Fruit fly (Drosophila melanogaster): Measurements from ENCODE around the gene CG14564.
A peak's percentile ranks its signal among the peaks of the same experiment; 100 is the strongest.

The CG14564 gene

DNA sequence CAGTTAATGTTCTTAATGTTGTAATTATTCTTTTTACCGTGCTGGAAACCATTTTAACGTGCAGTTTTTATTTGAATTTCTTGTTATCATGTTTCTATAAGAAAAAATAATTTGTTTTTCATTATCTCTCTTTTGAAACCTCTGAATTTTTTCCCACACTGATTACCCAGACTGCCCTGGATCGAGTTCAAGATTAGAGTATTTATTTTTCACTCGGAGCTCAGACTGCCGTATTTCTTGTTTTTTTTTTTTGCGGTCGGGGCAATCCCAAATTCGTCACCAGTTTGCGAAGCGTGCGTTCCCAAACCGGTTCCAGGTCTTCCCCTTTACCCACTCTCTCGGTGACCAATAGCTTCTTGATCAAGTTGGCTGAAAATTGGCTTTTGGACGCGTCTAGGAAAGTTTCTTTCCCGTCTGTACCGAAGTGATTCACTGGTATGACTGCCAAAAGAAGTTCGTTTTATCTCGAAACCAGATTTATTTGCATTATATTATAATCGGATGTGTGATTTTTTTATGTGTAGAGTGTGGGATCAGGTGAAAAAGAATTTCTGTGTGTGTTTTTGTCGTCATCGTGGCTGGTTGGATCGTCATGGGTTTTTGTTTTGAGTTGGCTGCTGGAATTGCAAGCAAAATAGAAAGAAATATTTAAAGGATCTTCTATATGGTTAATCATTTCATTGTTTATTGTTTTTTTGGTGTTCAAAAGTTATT lies 17.8 kb upstream of the CG14564 start (continued):
- peak; percentile 5 for TF ChIP-seq CG34406 (GFP tag; optimal IDR thresholded peaks at IDR 0.05)
- TF ChIP-seq CG6163 (GFP tag; IDR thresholded peaks at IDR 0.05) = 0 out of 3 replicates have a peak, but pooled peaks have one; percentile 32
- TF ChIP-seq vri (GFP tag; optimal IDR thresholded peaks at IDR 0.05) = peak; percentile 17
- no peak for TF ChIP-seq cyc (GFP tag; optimal IDR thresholded peaks at IDR 0.05)
- peak; percentile 31 for TF ChIP-seq lz (GFP tag; optimal IDR thresholded peaks at IDR 0.05)
- TF ChIP-seq CG6808 (GFP tag; optimal IDR thresholded peaks at IDR 0.05) = no peak
- TF ChIP-seq Smox (GFP tag; optimal IDR thresholded peaks at IDR 0.05) = peak; percentile 24
- TF ChIP-seq CG1621 (tag; optimal IDR thresholded peaks at IDR 0.05) = no peak
- peak; percentile 33 for TF ChIP-seq fkh (GFP tag; optimal IDR thresholded peaks at IDR 0.05)
- no peak for TF ChIP-seq Sox14 (GFP tag; optimal IDR thresholded peaks at IDR 0.05)
- TF ChIP-seq dac (GFP tag; optimal IDR thresholded peaks at IDR 0.05) = no peak
- TF ChIP-seq CG6792 (GFP tag; optimal IDR thresholded peaks at IDR 0.05) = no peak
- TF ChIP-seq CG6854 (GFP tag; optimal IDR thresholded peaks at IDR 0.05) = no peak
- no peak for TF ChIP-seq salr (GFP tag; optimal IDR thresholded peaks at IDR 0.05)
- TF ChIP-seq Blimp-1 (GFP tag; optimal IDR thresholded peaks at IDR 0.05) = no peak
- TF ChIP-seq CG11762 (GFP tag; optimal IDR thresholded peaks at IDR 0.05; ENCODE audit: insufficient read depth) = no peak
- TF ChIP-seq Eip93F (GFP tag; optimal IDR thresholded peaks at IDR 0.05) = no peak
- no peak for TF ChIP-seq acj6 (GFP tag; optimal IDR thresholded peaks at IDR 0.05)

DNA sequence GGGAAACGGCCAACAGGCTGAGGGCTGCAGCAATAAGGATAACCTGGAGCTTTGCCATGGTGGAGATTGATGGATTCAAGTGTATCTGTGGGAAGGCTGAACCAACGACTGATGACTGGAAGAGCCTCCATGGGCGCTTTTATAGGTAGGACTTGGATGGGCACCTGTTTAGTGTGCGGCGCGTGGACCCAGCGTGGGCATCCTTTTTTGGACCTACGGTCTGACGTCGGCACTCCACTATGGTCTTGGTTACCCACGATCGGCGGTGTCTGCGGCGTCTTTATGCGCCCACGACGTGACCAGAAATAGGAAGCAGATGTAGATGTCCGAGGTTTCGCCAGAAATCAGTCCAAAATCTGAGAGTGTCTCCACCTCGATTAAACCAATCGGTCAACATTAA lies 16.7 kb upstream of the CG14564 start, which contains the start of gene CG14566:
TSS of gene CG14566 (minus strand) at position 101 of the 400 bp plus-strand sequence.
- TF ChIP-seq fkh (GFP tag; optimal IDR thresholded peaks at IDR 0.05) (no peak), Hr38 (GFP tag; optimal IDR thresholded peaks at IDR 0.05) (no peak), Smox (GFP tag; optimal IDR thresholded peaks at IDR 0.05) (no peak), acj6 (GFP tag; optimal IDR thresholded peaks at IDR 0.05) (no peak), eg (GFP tag; IDR thresholded peaks at IDR 0.05) (no peak), dsx (GFP tag; optimal IDR thresholded peaks at IDR 0.05; ENCODE audit: poor library complexity, severe bottlenecking) (no peak), CG7368 (GFP tag; optimal IDR thresholded peaks at IDR 0.05) (no peak), CG15336 (GFP tag; IDR thresholded peaks at IDR 0.05) (no peak), vri (GFP tag; optimal IDR thresholded peaks at IDR 0.05) (no peak), CG9139 (GFP tag; optimal IDR thresholded peaks at IDR 0.05) (no peak), CG11294 (GFP tag; IDR thresholded peaks at IDR 0.05) (no peak), CG16779 (tag; optimal IDR thresholded peaks at IDR 0.05) (no peak)

DNA sequence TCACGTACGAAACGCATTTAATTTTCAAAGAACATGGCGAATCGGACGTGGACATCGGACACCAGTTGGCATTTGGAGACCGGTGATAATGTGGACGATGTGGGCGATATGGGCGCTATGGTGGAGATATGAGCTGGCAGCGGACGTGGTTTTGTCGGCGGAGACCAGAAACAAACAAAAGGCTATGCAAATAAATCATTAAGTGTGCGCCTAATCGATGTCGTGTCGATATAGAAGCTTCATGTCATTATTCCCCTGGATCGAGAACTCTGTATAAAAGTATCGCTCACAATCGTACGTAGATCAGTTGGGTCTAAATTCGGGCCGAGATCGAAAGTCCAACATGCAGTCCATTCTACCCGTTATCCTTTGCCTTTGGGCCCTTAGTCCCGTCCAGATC lies 15.7 kb upstream of the CG14564 start, which contains the start of gene CG14572:
TSS of gene CG14572 (plus strand) at position 301 of the 400 bp plus-strand sequence.
- TF ChIP-seq ss (GFP tag; optimal IDR thresholded peaks at IDR 0.05) (no peak), Lpt (GFP tag; optimal IDR thresholded peaks at IDR 0.05) (no peak), Smox (GFP tag; optimal IDR thresholded peaks at IDR 0.05) (no peak), lz (GFP tag; optimal IDR thresholded peaks at IDR 0.05) (no peak), Hr39 (GFP tag; optimal IDR thresholded peaks at IDR 0.05) (no peak)

DNA sequence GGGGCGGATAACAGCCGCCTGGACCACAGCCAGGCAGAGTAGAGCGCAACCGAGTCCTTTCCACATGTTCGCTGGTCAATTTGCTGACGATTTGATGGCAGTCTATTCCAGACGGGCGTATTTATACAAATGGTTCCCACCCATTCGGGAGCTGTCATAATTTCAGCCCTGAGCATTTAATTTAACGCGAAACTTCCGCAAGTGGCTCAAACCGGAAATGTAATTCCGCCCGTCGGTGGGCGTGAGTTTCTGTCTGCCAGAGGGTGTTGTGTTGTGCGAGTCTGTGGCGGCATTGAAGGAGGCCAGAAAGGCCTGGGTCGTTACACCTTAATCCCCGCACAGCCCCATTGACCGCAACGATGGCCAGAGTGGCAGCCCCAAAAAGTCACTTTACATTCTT lies 12.8 kb upstream of the CG14564 start, which contains the start of gene CG14565:
TSS of gene CG14565 (minus strand) at position 101 of the 400 bp plus-strand sequence.
- TF ChIP-seq CG6792 (GFP tag; optimal IDR thresholded peaks at IDR 0.05) (no peak), CG32006 (GFP tag; optimal IDR thresholded peaks at IDR 0.05) (no peak), ss (GFP tag; optimal IDR thresholded peaks at IDR 0.05) (no peak), Eip78C (GFP tag) (no peak), vri (GFP tag; optimal IDR thresholded peaks at IDR 0.05) (no peak), CG11902 (GFP tag; optimal IDR thresholded peaks at IDR 0.05) (no peak), salr (GFP tag; optimal IDR thresholded peaks at IDR 0.05) (no peak), CG10631 (GFP tag; optimal IDR thresholded peaks at IDR 0.05) (no peak), Blimp-1 (GFP tag; optimal IDR thresholded peaks at IDR 0.05) (no peak)

All from whole organism, prepupa.